Worm (Caenorhabditis elegans) whole organism, dauer: ENCODE measurements around the gene srd-56.

Experiments
- unc-62 ChIP-seq: sonication (generic microtip); optimal IDR thresholded peaks from 2 replicates; lab custom pipeline; 2017; ENCODE audit warnings: missing biosample characterization, missing genetic modification reagents, missing genetic modification characterization

The srd-56 gene

ce11 chrII:7203110-7203509 is at the start of gene srd-56:
TSS of gene srd-56 (minus strand) at chrII:7203210.
- TF ChIP-seq unc-62 (GFP tag; lab: Kevin White, UChicago) = no peak

ce11 chrII:7251978-7252377 is 49.0 kb upstream of the srd-56 start, which contains the start of the genes prx-13 and ada-2:
TSS of gene prx-13 (minus strand) at chrII:7252015.
TSS of gene ada-2 (plus strand) at chrII:7252259.
- TF ChIP-seq unc-62 (GFP tag; lab: Kevin White, UChicago) = no peak

ce11 chrII:7245576-7245975 is 42.6 kb upstream of the srd-56 start, which contains the start of gene skpo-3:
TSS of gene skpo-3 (plus strand) at chrII:7245876.
- no peak for TF ChIP-seq unc-62 (GFP tag; lab: Kevin White, UChicago)

- TF ChIP-seq unc-62 (GFP tag; lab: Kevin White, UChicago) = no peak
These were observed 39.7 kb upstream of the srd-56 start for ce11 chrII:7242754-7243153.

- no peak for TF ChIP-seq unc-62 (GFP tag; lab: Kevin White, UChicago)
These were observed 36.7 kb upstream of the srd-56 start for ce11 chrII:7239705-7240104.

ce11 chrII:7238791-7239190 is 35.8 kb upstream of the srd-56 start:
- TF ChIP-seq unc-62 (GFP tag; lab: Kevin White, UChicago) = no peak

ce11 chrII:7238248-7238647 is 35.2 kb upstream of the srd-56 start, which contains the start of gene aqp-1:
TSS of gene aqp-1 (minus strand) at chrII:7238349.
- no peak for TF ChIP-seq unc-62 (GFP tag; lab: Kevin White, UChicago)

ce11 chrII:7236937-7237336 is 33.9 kb upstream of the srd-56 start:
- no peak for TF ChIP-seq unc-62 (GFP tag; lab: Kevin White, UChicago)

- no peak for TF ChIP-seq unc-62 (GFP tag; lab: Kevin White, UChicago)
These were observed 30.3 kb upstream of the srd-56 start for ce11 chrII:7233274-7233673.

ce11 chrII:7232517-7232916 is 29.5 kb upstream of the srd-56 start, which contains the start of gene ctsa-3.1:
TSS of gene ctsa-3.1 (plus strand) at chrII:7232853.
- no peak for TF ChIP-seq unc-62 (GFP tag; lab: Kevin White, UChicago)

- no peak for TF ChIP-seq unc-62 (GFP tag; lab: Kevin White, UChicago)
These were observed 28.9 kb upstream of the srd-56 start for ce11 chrII:7231951-7232350.

ce11 chrII:7230684-7231083 is 27.7 kb upstream of the srd-56 start:
- no peak for TF ChIP-seq unc-62 (GFP tag; lab: Kevin White, UChicago)

- TF ChIP-seq unc-62 (GFP tag; lab: Kevin White, UChicago) = no peak
These were observed 25.7 kb upstream of the srd-56 start, which contains the start of gene F32A5.4 for ce11 chrII:7228646-7229200. TSS of gene F32A5.4 (plus strand) at chrII:7229150.

- no peak for TF ChIP-seq unc-62 (GFP tag; lab: Kevin White, UChicago)
These were observed 23.0 kb upstream of the srd-56 start, which contains the start of gene clh-3 for ce11 chrII:7225864-7226522. TSS of gene clh-3 (minus strand) at chrII:7225914.

- TF ChIP-seq unc-62 (GFP tag; lab: Kevin White, UChicago) = no peak
These were observed 21.1 kb upstream of the srd-56 start for ce11 chrII:7224074-7224473.

- no peak for TF ChIP-seq unc-62 (GFP tag; lab: Kevin White, UChicago)
These were observed 14.0 kb upstream of the srd-56 start, which contains the start of gene E04F6.10 for ce11 chrII:7217047-7217446. TSS of gene E04F6.10 (minus strand) at chrII:7217147.

- TF ChIP-seq unc-62 (GFP tag; lab: Kevin White, UChicago) = no peak
These were observed 9.0 kb upstream of the srd-56 start, which contains the start of gene E04F6.9 for ce11 chrII:7212059-7212458. TSS of gene E04F6.9 (minus strand) at chrII:7212159.
